1 fruit fly cellular context compared by ENCODE assay signal in genomic region chr2L:8350560-8351171, dm6.
TF ChIP-seq lines count a peak whose summit lies in the region.

No protein-coding gene starts in this region.

TF ChIP-seq in whole organism, embryonic, 481 proteins besides CTCF, POLR2A, EP300 and RAD21 (continued from another document and continues in another):
- TF ChIP-seq Nf-YB (GFP tag; optimal IDR thresholded peaks at IDR 0.05; lab: Kevin White, UChicago) (peak; percentile 3), CG18619 (GFP tag; optimal IDR thresholded peaks at IDR 0.05; lab: Kevin White, UChicago) (peak; percentile 8), Med (GFP tag; lab: Kevin White, UChicago) (peak; percentile 86), Drgx (GFP tag; IDR thresholded peaks at IDR 0.05; lab: Robert Waterston, UW) (no peak), CG2116 (GFP tag; optimal IDR thresholded peaks at IDR 0.05; lab: Kevin White, UChicago) (no peak), CG12391 (tag; optimal IDR thresholded peaks at IDR 0.05; lab: Kevin White, UChicago) (peak; percentile 21), sc (optimal IDR thresholded peaks at IDR 0.05; lab: Kevin White, UChicago) (no peak), sc (GFP tag; optimal IDR thresholded peaks at IDR 0.05; lab: Kevin White, UChicago) (no peak), MBD-R2 (GFP tag; IDR thresholded peaks at IDR 0.05; lab: Robert Waterston, UW) (no peak), sr (GFP tag; IDR thresholded peaks at IDR 0.05; lab: Robert Waterston, UW) (no peak), CG9797 (GFP tag; optimal IDR thresholded peaks at IDR 0.05; lab: Kevin White, UChicago) (no peak), Pdp1 (GFP tag; optimal IDR thresholded peaks at IDR 0.05; lab: Kevin White, UChicago) (no peak), ems (GFP tag; optimal IDR thresholded peaks at IDR 0.05; lab: Kevin White, UChicago) (no peak), CG18599 (GFP tag; optimal IDR thresholded peaks at IDR 0.05; lab: Kevin White, UChicago) (peak; percentile 62), Adf1 (GFP tag; IDR thresholded peaks at IDR 0.05; lab: Robert Waterston, UW) (no peak), sens-2 (GFP tag; IDR thresholded peaks at IDR 0.05; lab: Robert Waterston, UW) (no peak), CG7928 (GFP tag; optimal IDR thresholded peaks at IDR 0.05; lab: Kevin White, UChicago) (no peak), CG15073 (GFP tag; optimal IDR thresholded peaks at IDR 0.05; lab: Kevin White, UChicago) (no peak), CG1233 (GFP tag; optimal IDR thresholded peaks at IDR 0.05; lab: Kevin White, UChicago) (peak; percentile 44), tgo (GFP tag; IDR thresholded peaks at IDR 0.05; lab: Robert Waterston, UW) (no peak), CG3838 (GFP tag; optimal IDR thresholded peaks at IDR 0.05; lab: Kevin White, UChicago) (no peak), CG7372 (GFP tag; IDR thresholded peaks at IDR 0.05; lab: Robert Waterston, UW) (peak; percentile 68), jumu (GFP tag; optimal IDR thresholded peaks at IDR 0.05; lab: Kevin White, UChicago) (no peak), bcd (GFP tag; optimal IDR thresholded peaks at IDR 0.05; lab: Kevin White, UChicago) (no peak), bbx (GFP tag; IDR thresholded peaks at IDR 0.05; lab: Robert Waterston, UW; ENCODE audit: partially characterized antibody) (no peak), TFAM (GFP tag; optimal IDR thresholded peaks at IDR 0.05; lab: Kevin White, UChicago) (no peak), Sry-β (GFP tag; optimal IDR thresholded peaks at IDR 0.05; lab: Kevin White, UChicago) (no peak), hkb (optimal IDR thresholded peaks at IDR 0.05; lab: Kevin White, UChicago) (no peak), hkb (GFP tag; IDR thresholded peaks at IDR 0.05; lab: Robert Waterston, UW) (peak; percentile 72), CG10321 (GFP tag; IDR thresholded peaks at IDR 0.05; lab: Robert Waterston, UW) (no peak), slbo (GFP tag; IDR thresholded peaks at IDR 0.05; lab: Robert Waterston, UW) (no peak), CG13624 (GFP tag; optimal IDR thresholded peaks at IDR 0.05; lab: Kevin White, UChicago) (no peak), crol (GFP tag; IDR thresholded peaks at IDR 0.05; lab: Robert Waterston, UW) (no peak), CG13775 (GFP tag; optimal IDR thresholded peaks at IDR 0.05; lab: Kevin White, UChicago) (no peak), grau (tag; optimal IDR thresholded peaks at IDR 0.05; lab: Kevin White, UChicago) (peak; percentile 25), CG18011 (GFP tag; optimal IDR thresholded peaks at IDR 0.05; lab: Kevin White, UChicago) (peak; percentile 17), croc (GFP tag; conservative IDR thresholded peaks at IDR 0.05; lab: Robert Waterston, UW) (no peak), CG17912 (GFP tag; optimal IDR thresholded peaks at IDR 0.05; lab: Kevin White, UChicago) (no peak), ttk (GFP tag; IDR thresholded peaks at IDR 0.05; lab: Robert Waterston, UW) (no peak), CG12236 (GFP tag; optimal IDR thresholded peaks at IDR 0.05; lab: Kevin White, UChicago) (no peak), schlank (tag; optimal IDR thresholded peaks at IDR 0.05; lab: Kevin White, UChicago) (peak; percentile 36), pb (GFP tag; optimal IDR thresholded peaks at IDR 0.05; lab: Kevin White, UChicago) (no peak), YL-1 (GFP tag; optimal IDR thresholded peaks at IDR 0.05; lab: Kevin White, UChicago) (peak; percentile 17), Gug (GFP tag; IDR thresholded peaks at IDR 0.05; lab: Robert Waterston, UW) (no peak), zen2 (GFP tag; IDR thresholded peaks at IDR 0.05; lab: Robert Waterston, UW; ENCODE audit: partially characterized antibody) (no peak), CG9727 (GFP tag; optimal IDR thresholded peaks at IDR 0.05; lab: Kevin White, UChicago) (peak; percentile 16), sisA (GFP tag; IDR thresholded peaks at IDR 0.05; lab: Robert Waterston, UW) (no peak), fd3F (GFP tag; optimal IDR thresholded peaks at IDR 0.05; lab: Kevin White, UChicago) (peak; percentile 28), ewg (GFP tag; optimal IDR thresholded peaks at IDR 0.05; lab: Kevin White, UChicago) (no peak), usp (GFP tag; optimal IDR thresholded peaks at IDR 0.05; lab: Kevin White, UChicago) (no peak), Optix (GFP tag; IDR thresholded peaks at IDR 0.05; lab: Robert Waterston, UW) (no peak), ranshi (GFP tag; IDR thresholded peaks at IDR 0.05; lab: Robert Waterston, UW) (no peak; the same call in 1 of the 2 replicates), CG12769 (tag; optimal IDR thresholded peaks at IDR 0.05; lab: Kevin White, UChicago) (peak; percentile 65), ATbp (GFP tag; optimal IDR thresholded peaks at IDR 0.05; lab: Kevin White, UChicago) (peak; percentile 80), ftz-f1 (GFP tag; optimal IDR thresholded peaks at IDR 0.05; lab: Kevin White, UChicago) (peak; percentile 50), twi (tag; optimal IDR thresholded peaks at IDR 0.05; lab: Kevin White, UChicago) (no peak), gsb-n (tag; optimal IDR thresholded peaks at IDR 0.05; lab: Kevin White, UChicago) (no peak), CG42726 (GFP tag; IDR thresholded peaks at IDR 0.05; lab: Robert Waterston, UW; ENCODE audit: partially characterized antibody) (no peak), row (GFP tag; IDR thresholded peaks at IDR 0.05; lab: Robert Waterston, UW) (no peak), CG10431 (GFP tag; optimal IDR thresholded peaks at IDR 0.05; lab: Kevin White, UChicago) (no peak), B-H2 (GFP tag; optimal IDR thresholded peaks at IDR 0.05; lab: Kevin White, UChicago) (peak; percentile 49), Aef1 (GFP tag; IDR thresholded peaks at IDR 0.05; lab: Robert Waterston, UW) (no peak), CG11247 (GFP tag; IDR thresholded peaks at IDR 0.05; lab: Robert Waterston, UW) (no peak), pfk (GFP tag; optimal IDR thresholded peaks at IDR 0.05; lab: Kevin White, UChicago) (no peak), Eip74EF (GFP tag; optimal IDR thresholded peaks at IDR 0.05; lab: Kevin White, UChicago) (peak in 1 of 2 experiments; percentile 23), esg (GFP tag; conservative IDR thresholded peaks at IDR 0.05; lab: Robert Waterston, UW) (no peak), Vsx1 (GFP tag; optimal IDR thresholded peaks at IDR 0.05; lab: Kevin White, UChicago) (peak; percentile 51), HLHmδ (GFP tag; optimal IDR thresholded peaks at IDR 0.05; lab: Kevin White, UChicago) (no peak), fd96Cb (tag; optimal IDR thresholded peaks at IDR 0.05; lab: Kevin White, UChicago) (no peak), CG15514 (GFP tag; optimal IDR thresholded peaks at IDR 0.05; lab: Kevin White, UChicago) (peak; percentile 62), CG2678 (tag; optimal IDR thresholded peaks at IDR 0.05; lab: Kevin White, UChicago) (peak; percentile 68), CG2202 (tag; optimal IDR thresholded peaks at IDR 0.05; lab: Kevin White, UChicago) (no peak), CG10366 (GFP tag; IDR thresholded peaks at IDR 0.05; lab: Robert Waterston, UW) (no peak), HHEX (GFP tag; optimal IDR thresholded peaks at IDR 0.05; lab: Kevin White, UChicago) (peak; percentile 61), nerfin-1 (tag; optimal IDR thresholded peaks at IDR 0.05; lab: Kevin White, UChicago) (no peak), CG14710 (tag; optimal IDR thresholded peaks at IDR 0.05; lab: Kevin White, UChicago) (no peak), CG4360 (GFP tag; IDR thresholded peaks at IDR 0.05; lab: Robert Waterston, UW) (no peak), Hr39 (optimal IDR thresholded peaks at IDR 0.05; lab: Kevin White, UChicago) (no peak), Dbx (GFP tag; IDR thresholded peaks at IDR 0.05; lab: Robert Waterston, UW) (peak; percentile 25; the same call in 1 of the 3 replicates), ase (GFP tag; IDR thresholded peaks at IDR 0.05; lab: Robert Waterston, UW) (no peak), CG31224 (GFP tag; IDR thresholded peaks at IDR 0.05; lab: Robert Waterston, UW) (no peak), CG10543 (GFP tag; optimal IDR thresholded peaks at IDR 0.05; lab: Kevin White, UChicago) (peak; percentile 51), CG14014 (GFP tag; IDR thresholded peaks at IDR 0.05; lab: Robert Waterston, UW) (peak; percentile 52; the same call in 1 of the 2 replicates), CG4820 (GFP tag; optimal IDR thresholded peaks at IDR 0.05; lab: Kevin White, UChicago) (no peak), CG2875 (GFP tag; optimal IDR thresholded peaks at IDR 0.05; lab: Kevin White, UChicago) (no peak), kah (GFP tag; optimal IDR thresholded peaks at IDR 0.05; lab: Kevin White, UChicago) (no peak), CG5180 (GFP tag; optimal IDR thresholded peaks at IDR 0.05; lab: Kevin White, UChicago) (peak; percentile 35), Mad (GFP tag; optimal IDR thresholded peaks at IDR 0.05; lab: Kevin White, UChicago) (no peak), CG31365 (tag; optimal IDR thresholded peaks at IDR 0.05; lab: Kevin White, UChicago) (peak; percentile 22), Spps (tag; optimal IDR thresholded peaks at IDR 0.05; lab: Kevin White, UChicago) (no peak), aop (GFP tag; IDR thresholded peaks at IDR 0.05; lab: Robert Waterston, UW) (no peak), CG32532 (GFP tag; IDR thresholded peaks at IDR 0.05; lab: Robert Waterston, UW) (no peak), CG17385 (GFP tag; optimal IDR thresholded peaks at IDR 0.05; lab: Kevin White, UChicago) (peak; percentile 55), nom (GFP tag; optimal IDR thresholded peaks at IDR 0.05; lab: Kevin White, UChicago) (no peak), Usf (GFP tag; optimal IDR thresholded peaks at IDR 0.05; lab: Kevin White, UChicago) (no peak), Hr78 (GFP tag; optimal IDR thresholded peaks at IDR 0.05; lab: Kevin White, UChicago) (no peak), CG18262 (tag; optimal IDR thresholded peaks at IDR 0.05; lab: Kevin White, UChicago) (no peak), Tbp (GFP tag; optimal IDR thresholded peaks at IDR 0.05; lab: Kevin White, UChicago) (no peak), CG2712 (tag; optimal IDR thresholded peaks at IDR 0.05; lab: Kevin White, UChicago) (no peak), tap (tag; optimal IDR thresholded peaks at IDR 0.05; lab: Kevin White, UChicago) (no peak), CG7963 (GFP tag; IDR thresholded peaks at IDR 0.05; lab: Robert Waterston, UW; ENCODE audit: partially characterized antibody) (no peak), CG10462 (GFP tag; optimal IDR thresholded peaks at IDR 0.05; lab: Kevin White, UChicago) (no peak), CG11085 (GFP tag; IDR thresholded peaks at IDR 0.05; lab: Robert Waterston, UW) (no peak), bab2 (GFP tag; optimal IDR thresholded peaks at IDR 0.05; lab: Kevin White, UChicago) (no peak), Stat92E (GFP tag; optimal IDR thresholded peaks at IDR 0.05; lab: Kevin White, UChicago) (no peak), gsb (GFP tag; IDR thresholded peaks at IDR 0.05; lab: Robert Waterston, UW) (no peak), CG8089 (GFP tag; optimal IDR thresholded peaks at IDR 0.05; lab: Kevin White, UChicago) (no peak), Doc2 (GFP tag; IDR thresholded peaks at IDR 0.05; lab: Robert Waterston, UW) (no peak), Trl (optimal IDR thresholded peaks at IDR 0.05; lab: Kevin White, UChicago) (no peak), Trl (GFP tag; optimal IDR thresholded peaks at IDR 0.05; lab: Kevin White, UChicago) (peak; percentile 8), gfzf (GFP tag; optimal IDR thresholded peaks at IDR 0.05; lab: Kevin White, UChicago) (no peak), Bteb2 (GFP tag; optimal IDR thresholded peaks at IDR 0.05; lab: Kevin White, UChicago) (peak; percentile 30), prd (optimal IDR thresholded peaks at IDR 0.05; lab: Kevin White, UChicago) (no peak), prd (GFP tag; IDR thresholded peaks at IDR 0.05; lab: Robert Waterston, UW) (no peak), sim (GFP tag; IDR thresholded peaks at IDR 0.05; lab: Robert Waterston, UW) (no peak), CG11696 (GFP tag; IDR thresholded peaks at IDR 0.05; lab: Robert Waterston, UW) (no peak), knrl (GFP tag; IDR thresholded peaks at IDR 0.05; lab: Robert Waterston, UW; ENCODE audit: partially characterized antibody) (no peak), CG10267 (tag; optimal IDR thresholded peaks at IDR 0.05; lab: Kevin White, UChicago) (no peak), HLH3B (GFP tag; IDR thresholded peaks at IDR 0.05; lab: Robert Waterston, UW) (peak; percentile 29; the same call in 1 of the 2 replicates), odd (GFP tag; optimal IDR thresholded peaks at IDR 0.05; lab: Kevin White, UChicago) (peak; percentile 69), CG17829 (tag; optimal IDR thresholded peaks at IDR 0.05; lab: Kevin White, UChicago) (no peak), CG7556 (GFP tag; optimal IDR thresholded peaks at IDR 0.05; lab: Kevin White, UChicago) (no peak), CG10565 (GFP tag; optimal IDR thresholded peaks at IDR 0.05; lab: Kevin White, UChicago) (no peak), Lim3 (GFP tag; IDR thresholded peaks at IDR 0.05; lab: Robert Waterston, UW) (no peak), CG17359 (tag; optimal IDR thresholded peaks at IDR 0.05; lab: Kevin White, UChicago) (peak; percentile 59), CG6175 (GFP tag; IDR thresholded peaks at IDR 0.05; lab: Robert Waterston, UW) (no peak), lab (GFP tag; optimal IDR thresholded peaks at IDR 0.05; lab: Kevin White, UChicago) (peak; percentile 78), CG11723 (GFP tag; optimal IDR thresholded peaks at IDR 0.05; lab: Kevin White, UChicago) (no peak), CG10209 (GFP tag; optimal IDR thresholded peaks at IDR 0.05; lab: Kevin White, UChicago) (peak; percentile 31), Bgb (GFP tag; IDR thresholded peaks at IDR 0.05; lab: Robert Waterston, UW; ENCODE audit: partially characterized antibody) (no peak), lilli (GFP tag; optimal IDR thresholded peaks at IDR 0.05; lab: Kevin White, UChicago) (no peak), dpn (GFP tag; optimal IDR thresholded peaks at IDR 0.05; lab: Kevin White, UChicago) (peak in 1 of 2 experiments; percentile 21), CG7786 (GFP tag; optimal IDR thresholded peaks at IDR 0.05; lab: Kevin White, UChicago) (no peak), CG43689 (GFP tag; IDR thresholded peaks at IDR 0.05; lab: Robert Waterston, UW) (no peak), onecut (GFP tag; IDR thresholded peaks at IDR 0.05; lab: Robert Waterston, UW) (no peak), CG1832 (GFP tag; optimal IDR thresholded peaks at IDR 0.05; lab: Kevin White, UChicago) (no peak), Dref (GFP tag; IDR thresholded peaks at IDR 0.05; lab: Robert Waterston, UW) (no peak), sima (GFP tag; optimal IDR thresholded peaks at IDR 0.05; lab: Kevin White, UChicago) (no peak), CG16863 (GFP tag; optimal IDR thresholded peaks at IDR 0.05; lab: Kevin White, UChicago) (peak; percentile 10), CG13296 (GFP tag; optimal IDR thresholded peaks at IDR 0.05; lab: Kevin White, UChicago) (peak; percentile 74)
